Worm (Caenorhabditis elegans) whole organism, young adult: Measurements from ENCODE around the gene C50F7.9.

Experiments used
- F22D6.2 ChIP-seq: sonication (generic microtip); optimal IDR thresholded peaks from 2 replicates; lab custom pipeline; 2016; ENCODE audit warnings: mild to moderate bottlenecking, missing genetic modification characterization, missing compliant biosample characterization
- Y53G8AR.9 ChIP-seq: fragments of 200-800 bp; sonication (Bioruptor generic); conservative IDR thresholded peaks from 2 replicates; pipeline ENCODE4 v1.3.6; 2022; ENCODE audit warnings: missing genetic modification reagents, missing genetic modification characterization, missing compliant biosample characterization
- Y79H2A.3 ChIP-seq: fragments of 200-800 bp; sonication (Bioruptor generic); conservative IDR thresholded peaks from 2 replicates; pipeline ENCODE4 v1.3.6; 2022; ENCODE audit warnings: missing genetic modification reagents, missing genetic modification characterization, missing compliant biosample characterization
- ama-1 ChIP-seq, 3 experiments: fragments of 150-350 bp in 1 of 3; sonication (generic microtip) in 2 of 3; optimal IDR thresholded peaks; 2 replicates each; lab custom pipeline; 2014 to 2018; ENCODE audit warnings: missing biosample characterization in 2 of 3, missing genetic modification characterization in 2 of 3, missing genetic modification reagents in 2 of 3
- cebp-2 ChIP-seq: fragments of 200-800 bp; sonication (Bioruptor generic); IDR thresholded peaks from 2 replicates; pipeline ENCODE4 v1.3.6; 2022; ENCODE audit warnings: missing genetic modification characterization, missing compliant biosample characterization
- let-607 ChIP-seq, 2 experiments: fragments of 200-800 bp in 1 of 2; sonication (Bioruptor generic) in 1 of 2; sonication (generic microtip) in 1 of 2; optimal IDR thresholded peaks; 2 replicates each; lab custom pipeline; 2016 to 2018; ENCODE audit warnings: mild to moderate bottlenecking in 2 of 2, missing compliant biosample characterization in 2 of 2, missing genetic modification characterization in 2 of 2, moderate library complexity in 2 of 2, missing genotype in 1 of 2
- madf-3 ChIP-seq: fragments of 200-800 bp; sonication (Bioruptor generic); IDR thresholded peaks from 2 replicates; pipeline ENCODE4 v1.3.6; 2022; ENCODE audit warnings: missing genetic modification reagents, missing genetic modification characterization, missing compliant biosample characterization
- nfya-1 ChIP-seq: sonication (generic microtip); optimal IDR thresholded peaks from 2 replicates; lab custom pipeline; 2017; ENCODE audit warnings: antibody characterized with exemption, missing compliant biosample characterization, missing genetic modification characterization, borderline replicate concordance; ENCODE audit not compliant: insufficient read depth
- nfya-2 ChIP-seq: fragments of 200-800 bp; sonication (Bioruptor generic); IDR thresholded peaks from 2 replicates; pipeline ENCODE4 v1.3.6; 2022; ENCODE audit warnings: missing genetic modification reagents, missing genetic modification characterization, missing compliant biosample characterization
- snpc-4 ChIP-seq, 5 experiments: fragments of 150-350 bp in 1 of 5; sonication (generic microtip) in 4 of 5; optimal IDR thresholded peaks; 2 replicates each; lab custom pipeline; 2014 to 2018; ENCODE audit warnings: missing genetic modification characterization in 5 of 5, missing biosample characterization in 3 of 5, antibody characterized with exemption in 2 of 5, mild to moderate bottlenecking in 2 of 5, missing compliant biosample characterization in 2 of 5, missing genotype in 2 of 5, moderate library complexity in 2 of 5, missing genetic modification reagents in 1 of 5
- unc-62 ChIP-seq: fragments of 150-350 bp; optimal IDR thresholded peaks from 2 replicates; lab custom pipeline; 2014; ENCODE audit warnings: missing biosample characterization, missing genetic modification reagents, missing genetic modification characterization
- ztf-18 ChIP-seq: sonication (generic microtip); optimal IDR thresholded peaks from 2 replicates; lab custom pipeline; 2016; ENCODE audit warnings: missing genotype, mild to moderate bottlenecking, missing genetic modification characterization, missing compliant biosample characterization

ce11 chrIV:7717916-7718315 is 13.9 kb downstream of the C50F7.9 start, which contains the start of gene F33D4.6:
- TF ChIP-seq ztf-18 (tag; lab: Kevin White, UChicago) (no peak), Y79H2A.3 (GFP tag; lab: Robert Waterston, UW) (no peak), madf-3 (GFP tag; lab: Robert Waterston, UW) (no peak), ama-1 (optimal IDR thresholded peaks at IDR 0.05; lab: Kevin White, UChicago) (no peak), ama-1 (GFP tag; optimal IDR thresholded peaks at IDR 0.05; lab: Kevin White, UChicago) (no peak), snpc-4 (GFP tag; optimal IDR thresholded peaks at IDR 0.05; lab: Kevin White, UChicago) (no peak), snpc-4 (tag; optimal IDR thresholded peaks at IDR 0.05; lab: Kevin White, UChicago) (no peak), Y53G8AR.9 (no peak), F22D6.2 (tag; lab: Kevin White, UChicago) (no peak), cebp-2 (GFP tag; lab: Robert Waterston, UW) (no peak), nfya-1 (tag; lab: Kevin White, UChicago) (no peak), unc-62 (GFP tag; lab: Kevin White, UChicago) (no peak), nfya-2 (no peak), let-607 (tag; optimal IDR thresholded peaks at IDR 0.05; lab: Kevin White, UChicago) (no peak)
